Fruit fly (Drosophila melanogaster) S2 (cell line): ENCODE results near the gene CG34148.

ENCODE experiments used
- CG8478 ChIP-seq: fragments of >200 bp; optimal IDR thresholded peaks from 2 replicates; lab custom pipeline; 2018
- CTCF ChIP-seq, 2 experiments: fragments of >200 bp; optimal IDR thresholded peaks; 2 replicates each; lab custom pipeline; 2018

DNA sequence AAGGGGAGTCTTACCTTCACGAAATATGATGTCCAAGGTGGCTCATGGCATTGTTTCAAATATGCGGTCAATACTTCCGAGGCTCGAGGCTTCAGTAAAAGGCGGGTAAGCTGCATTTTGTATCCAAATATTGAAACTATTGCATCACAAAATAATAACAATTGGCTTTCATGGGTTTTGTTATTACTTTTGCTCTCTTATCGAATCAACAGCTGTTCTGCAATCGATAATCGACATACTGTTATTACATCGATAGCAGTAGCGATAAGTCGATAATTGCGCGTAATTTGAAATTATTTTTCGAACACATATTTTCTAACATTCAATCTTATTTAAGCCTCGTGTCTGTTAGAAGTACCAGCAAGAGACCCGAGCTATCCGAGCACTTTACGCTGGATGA is at the start of gene CG34148:
- TF ChIP-seq CG8478 (lab: Kevin White, UChicago): no peak
- TF ChIP-seq CTCF (optimal IDR thresholded peaks at IDR 0.05; lab: Kevin White, UChicago): no peak
